Worm (Caenorhabditis elegans): ENCODE measurements around the gene F44A2.5.

DNA sequence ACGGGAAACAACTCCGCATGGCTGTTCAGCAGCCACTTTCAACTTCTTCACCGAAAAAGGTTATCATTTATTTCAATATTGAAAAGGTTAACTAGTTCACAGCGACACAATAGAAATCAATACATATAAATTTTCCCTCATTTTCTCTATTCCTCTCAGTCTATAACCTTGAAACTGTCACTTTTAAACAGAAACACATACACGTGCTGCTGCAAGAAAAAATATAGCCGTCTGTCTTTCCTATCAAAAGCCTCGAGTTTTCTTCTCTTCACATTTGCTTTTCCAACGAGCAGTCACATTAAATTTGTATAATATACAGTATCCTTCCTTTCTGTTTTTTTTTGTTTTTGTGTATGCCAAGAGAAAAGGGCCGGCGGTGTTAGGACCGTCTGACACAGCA lies 26.7 kb downstream of the F44A2.5 start:
- TF ChIP-seq mab-5 (tag; optimal IDR thresholded peaks at IDR 0.05) (no peak), unc-39 (tag; optimal IDR thresholded peaks at IDR 0.05) (no peak), ham-2 (GFP tag; optimal IDR thresholded peaks at IDR 0.05) (no peak), nhr-76 (tag; optimal IDR thresholded peaks at IDR 0.05) (no peak), nhr-237 (tag; optimal IDR thresholded peaks at IDR 0.05) (no peak), nhr-28 (tag; optimal IDR thresholded peaks at IDR 0.05) (no peak), ztf-11 (tag; optimal IDR thresholded peaks at IDR 0.05) (no peak)

Measured in whole organism, mixed stage, embryonic.